Fruit fly (Drosophila melanogaster): ENCODE measurements around the gene CG43783.
A peak's percentile ranks its signal among the peaks of the same experiment; 100 is the strongest.

CG43783 gene

dm6 chr3L:8920710-8921109 lies 33.4 kb downstream of the CG43783 start (continued):
- TF ChIP-seq gsb (GFP tag; IDR thresholded peaks at IDR 0.05) (no peak), CG9437 (GFP tag; optimal IDR thresholded peaks at IDR 0.05) (peak; percentile 17), Hr51 (GFP tag; optimal IDR thresholded peaks at IDR 0.05) (peak; percentile 2 to 87), crc (GFP tag; optimal IDR thresholded peaks at IDR 0.05) (peak; percentile 33), jing (GFP tag; optimal IDR thresholded peaks at IDR 0.05) (peak; percentile 51), CG1647 (GFP tag; optimal IDR thresholded peaks at IDR 0.05) (peak; percentile 12), CG16815 (GFP tag; optimal IDR thresholded peaks at IDR 0.05) (peak; percentile 9), CG4282 (GFP tag; optimal IDR thresholded peaks at IDR 0.05) (no peak), hkb (optimal IDR thresholded peaks at IDR 0.05) (no peak), hkb (GFP tag; IDR thresholded peaks at IDR 0.05) (peak; percentile 77), CG6813 (GFP tag; optimal IDR thresholded peaks at IDR 0.05) (no peak), CG14050 (GFP tag; IDR thresholded peaks at IDR 0.05) (peak; percentile 51; the same call in 2 of the 3 replicates), ems (GFP tag; optimal IDR thresholded peaks at IDR 0.05) (peak; percentile 60), Antp (GFP tag; optimal IDR thresholded peaks at IDR 0.05) (peak; percentile 53), lmd (GFP tag; IDR thresholded peaks at IDR 0.05) (peak; percentile 71), CG10959 (GFP tag; IDR thresholded peaks at IDR 0.05) (no peak), stc (GFP tag; IDR thresholded peaks at IDR 0.05) (peak; percentile 78), CG14710 (tag; optimal IDR thresholded peaks at IDR 0.05) (peak; percentile 27), CG4617 (GFP tag; optimal IDR thresholded peaks at IDR 0.05; ENCODE audit: borderline replicate concordance) (peak; percentile 15), CG8290 (GFP tag; optimal IDR thresholded peaks at IDR 0.05) (no peak), CG8290 (tag; optimal IDR thresholded peaks at IDR 0.05) (peak in 1 of 2 experiments; percentile 82), Gsc (GFP tag; IDR thresholded peaks at IDR 0.05) (no peak), Sox100B (GFP tag; optimal IDR thresholded peaks at IDR 0.05) (peak; percentile 73), CG31441 (GFP tag; IDR thresholded peaks at IDR 0.05) (peak; percentile 78), tgo (GFP tag; IDR thresholded peaks at IDR 0.05) (peak; percentile 58; the same call in 1 of the 3 replicates), CG17359 (tag; optimal IDR thresholded peaks at IDR 0.05) (peak; percentile 87), slp2 (GFP tag; optimal IDR thresholded peaks at IDR 0.05) (no peak), fd102C (GFP tag; optimal IDR thresholded peaks at IDR 0.05) (no peak), pfk (GFP tag; optimal IDR thresholded peaks at IDR 0.05) (no peak), ind (GFP tag; optimal IDR thresholded peaks at IDR 0.05) (peak; percentile 69), CG15696 (tag; optimal IDR thresholded peaks at IDR 0.05) (no peak), Chrac-16 (GFP tag; optimal IDR thresholded peaks at IDR 0.05) (peak; percentile 41), CG16863 (GFP tag; optimal IDR thresholded peaks at IDR 0.05) (peak; percentile 64), vfl (GFP tag; optimal IDR thresholded peaks at IDR 0.05) (no peak), ase (GFP tag; IDR thresholded peaks at IDR 0.05) (peak; percentile 51; the same call in 1 of the 3 replicates), CG31365 (tag; optimal IDR thresholded peaks at IDR 0.05) (peak; percentile 16), otp (GFP tag; IDR thresholded peaks at IDR 0.05) (peak; percentile 51; the same call in 2 of the 3 replicates), repo (GFP tag; optimal IDR thresholded peaks at IDR 0.05) (no peak), CG2875 (GFP tag; optimal IDR thresholded peaks at IDR 0.05) (peak; percentile 56), mld (GFP tag; IDR thresholded peaks at IDR 0.05; ENCODE audit: partially characterized antibody) (no peak), Bgb (GFP tag; IDR thresholded peaks at IDR 0.05; ENCODE audit: partially characterized antibody) (no peak), CG1233 (GFP tag; optimal IDR thresholded peaks at IDR 0.05) (no peak), da (GFP tag; optimal IDR thresholded peaks at IDR 0.05) (no peak), toy (GFP tag; IDR thresholded peaks at IDR 0.05) (no peak; the same call in 1 of the 2 replicates), bowl (GFP tag; IDR thresholded peaks at IDR 0.05) (0 out of 2 replicates have a peak, but pooled peaks have one; percentile 50), Oli (tag; optimal IDR thresholded peaks at IDR 0.05) (peak; percentile 80), CG3838 (GFP tag; optimal IDR thresholded peaks at IDR 0.05) (no peak), CG14441 (GFP tag; IDR thresholded peaks at IDR 0.05) (peak; percentile 71), tio (GFP tag; optimal IDR thresholded peaks at IDR 0.05) (peak; percentile 46), Sin3A (optimal IDR thresholded peaks at IDR 0.05) (no peak), zf30C (GFP tag; optimal IDR thresholded peaks at IDR 0.05) (no peak), hth (optimal IDR thresholded peaks at IDR 0.05) (no peak), wor (GFP tag; IDR thresholded peaks at IDR 0.05) (peak; percentile 57)

Measured in whole organism, embryonic.